Fruit fly (Drosophila melanogaster) whole organism: ENCODE measurements around the gene fu.

Source experiments
- CG8478 ChIP-seq: fragments of >200 bp; optimal IDR thresholded peaks from 2 replicates; lab custom pipeline; 2018; ENCODE audit warnings: inconsistent platforms
- Dll ChIP-seq: fragments of >200 bp; optimal IDR thresholded peaks from 2 replicates; lab custom pipeline; 2017
- EcR ChIP-seq, 2 experiments: fragments of >200 bp; optimal IDR thresholded peaks; 2 replicates each; lab custom pipeline; 2017; ENCODE audit warnings: missing biosample characterization in 2 of 2, missing genetic modification characterization in 2 of 2, missing genetic modification reagents in 2 of 2
- pan ChIP-seq: fragments of >200 bp; optimal IDR thresholded peaks from 2 replicates; lab custom pipeline; 2017
- psq ChIP-seq: fragments of >200 bp; optimal IDR thresholded peaks from 2 replicates; lab custom pipeline; 2017
- usp ChIP-seq: fragments of >200 bp; optimal IDR thresholded peaks from 2 replicates; lab custom pipeline; 2017; ENCODE audit warnings: missing biosample characterization, missing genetic modification characterization, mixed read lengths

fu gene

dm6 chrX:18657502-18657947 lies at the start of gene fu:
Gene fu, plus strand, starts transcription at chrX:18657755.
- TF ChIP-seq usp (GFP tag; lab: Kevin White, UChicago) (no peak), psq (lab: Kevin White, UChicago) (no peak), EcR (GFP tag; optimal IDR thresholded peaks at IDR 0.05; lab: Kevin White, UChicago) (no peak), Dll (no peak), CG8478 (lab: Kevin White, UChicago) (no peak)

DNA sequence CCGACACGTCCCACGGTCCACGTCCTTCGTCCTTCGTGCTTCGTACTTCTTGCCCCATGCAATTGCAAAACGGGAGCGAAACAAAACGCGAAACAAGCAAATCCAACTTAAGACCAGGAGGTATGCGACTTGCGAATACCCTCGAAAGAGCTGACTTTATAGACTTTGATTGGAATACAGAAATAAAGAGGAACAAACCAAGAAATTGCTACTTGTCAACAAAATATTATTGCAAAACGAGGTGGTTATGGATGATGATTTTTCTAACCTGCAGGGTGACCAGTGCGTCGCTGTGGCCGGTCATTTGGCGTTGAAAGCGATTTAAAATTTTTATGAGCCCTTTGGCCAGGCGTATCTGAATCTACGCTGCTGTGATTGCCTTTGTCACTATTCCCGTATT lies 44.1 kb upstream of the fu start:
- no peak for TF ChIP-seq usp (GFP tag; lab: Kevin White, UChicago)
- no peak for TF ChIP-seq psq (lab: Kevin White, UChicago)
- TF ChIP-seq EcR (GFP tag; optimal IDR thresholded peaks at IDR 0.05; lab: Kevin White, UChicago) = no peak
- no peak for TF ChIP-seq pan (lab: Kevin White, UChicago)
- no peak for TF ChIP-seq CG8478 (lab: Kevin White, UChicago)
- no peak for TF ChIP-seq Dll

DNA sequence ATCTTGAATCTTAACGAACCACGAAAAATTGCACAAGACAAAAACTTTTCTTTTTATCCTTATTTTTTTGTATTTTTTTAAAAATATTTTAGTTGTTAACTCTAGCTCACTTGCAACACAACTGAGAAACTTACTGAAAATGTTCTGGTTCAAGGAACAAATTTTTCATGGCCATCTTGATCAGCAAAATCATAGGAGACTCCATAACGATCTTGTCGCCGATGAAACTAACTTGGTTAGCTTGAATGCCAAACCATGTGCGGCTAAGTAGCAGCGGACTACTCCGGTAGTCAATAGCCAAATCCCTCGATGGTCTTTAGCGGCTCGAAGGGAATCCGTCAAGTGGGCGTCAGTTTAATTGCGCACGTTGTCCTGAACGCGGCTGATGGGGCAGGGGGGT lies 40.1 kb upstream of the fu start, which contains the start of gene CG15040:
CG15040 (minus strand) TSS at position 101 of the 400 bp plus-strand sequence.
- TF ChIP-seq usp (GFP tag; lab: Kevin White, UChicago) = no peak
- no peak for TF ChIP-seq EcR (GFP tag; optimal IDR thresholded peaks at IDR 0.05; lab: Kevin White, UChicago)
- no peak for TF ChIP-seq Dll
- no peak for TF ChIP-seq pan (lab: Kevin White, UChicago)
- no peak for TF ChIP-seq CG8478 (lab: Kevin White, UChicago)
- no peak for TF ChIP-seq psq (lab: Kevin White, UChicago)

- TF ChIP-seq Dll = no peak
- no peak for TF ChIP-seq CG8478 (lab: Kevin White, UChicago)
- TF ChIP-seq usp (GFP tag; lab: Kevin White, UChicago) = no peak
- no peak for TF ChIP-seq psq (lab: Kevin White, UChicago)
- no peak for TF ChIP-seq EcR (GFP tag; optimal IDR thresholded peaks at IDR 0.05; lab: Kevin White, UChicago)
- TF ChIP-seq pan (lab: Kevin White, UChicago) = no peak
These were observed 39.4 kb upstream of the fu start for dm6 chrX:18618122-18618521.

- TF ChIP-seq usp (GFP tag; lab: Kevin White, UChicago) (no peak), CG8478 (lab: Kevin White, UChicago) (no peak), Dll (no peak), pan (lab: Kevin White, UChicago) (no peak), psq (lab: Kevin White, UChicago) (no peak), EcR (GFP tag; optimal IDR thresholded peaks at IDR 0.05; lab: Kevin White, UChicago) (no peak)
These were observed 35.8 kb upstream of the fu start for dm6 chrX:18621649-18622346.

DNA sequence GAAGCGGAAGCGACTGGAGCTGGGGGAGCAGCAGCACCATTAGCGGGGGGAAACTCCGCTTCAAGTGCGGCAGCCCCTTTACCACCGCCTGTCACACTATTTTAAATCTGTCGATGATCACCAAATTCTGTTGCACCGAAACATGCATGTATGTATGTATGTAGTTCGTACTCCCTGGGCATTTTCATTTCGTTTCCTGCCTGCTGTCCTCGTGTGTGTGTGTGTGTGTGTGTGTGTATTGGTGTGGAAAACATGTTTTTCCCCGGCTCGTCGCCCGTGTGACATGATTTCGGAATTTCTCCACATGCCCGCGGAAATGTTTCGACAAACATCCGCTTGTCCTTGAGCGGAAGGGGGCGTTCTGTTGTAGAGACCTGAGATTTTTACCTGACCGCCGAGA lies 30.6 kb upstream of the fu start:
- TF ChIP-seq Dll (no peak), EcR (GFP tag; optimal IDR thresholded peaks at IDR 0.05; lab: Kevin White, UChicago) (no peak), usp (GFP tag; lab: Kevin White, UChicago) (no peak), psq (lab: Kevin White, UChicago) (no peak)

dm6 chrX:18630990-18631389 lies 26.6 kb upstream of the fu start:
- TF ChIP-seq CG8478 (lab: Kevin White, UChicago) (no peak), usp (GFP tag; lab: Kevin White, UChicago) (no peak), Dll (no peak), EcR (GFP tag; optimal IDR thresholded peaks at IDR 0.05; lab: Kevin White, UChicago) (no peak), pan (lab: Kevin White, UChicago) (no peak), psq (lab: Kevin White, UChicago) (no peak)

DNA sequence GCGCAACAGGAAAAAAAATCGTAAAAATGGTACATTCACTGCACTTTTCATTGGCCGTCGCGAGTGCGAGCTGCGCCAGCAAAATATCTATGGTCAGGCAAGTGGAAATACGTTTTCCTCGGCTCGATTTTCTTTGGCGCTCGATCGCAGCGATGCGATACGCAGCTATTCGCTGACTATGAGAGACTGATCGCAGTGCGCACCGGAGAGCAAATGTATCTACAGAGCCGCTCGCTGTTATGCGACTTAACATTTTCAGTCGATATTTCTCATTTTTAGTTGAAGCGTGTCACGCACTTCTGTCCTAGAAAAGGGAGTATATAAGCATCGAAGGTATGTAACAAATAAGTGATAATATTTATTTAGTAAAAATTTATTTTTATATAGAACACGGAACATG lies 22.8 kb upstream of the fu start, which contains the start of gene wgn:
wgn (minus strand) TSS at position 193 of the 400 bp plus-strand sequence.
- TF ChIP-seq Dll (no peak), pan (lab: Kevin White, UChicago) (no peak), usp (GFP tag; lab: Kevin White, UChicago) (no peak), CG8478 (lab: Kevin White, UChicago) (no peak)

DNA sequence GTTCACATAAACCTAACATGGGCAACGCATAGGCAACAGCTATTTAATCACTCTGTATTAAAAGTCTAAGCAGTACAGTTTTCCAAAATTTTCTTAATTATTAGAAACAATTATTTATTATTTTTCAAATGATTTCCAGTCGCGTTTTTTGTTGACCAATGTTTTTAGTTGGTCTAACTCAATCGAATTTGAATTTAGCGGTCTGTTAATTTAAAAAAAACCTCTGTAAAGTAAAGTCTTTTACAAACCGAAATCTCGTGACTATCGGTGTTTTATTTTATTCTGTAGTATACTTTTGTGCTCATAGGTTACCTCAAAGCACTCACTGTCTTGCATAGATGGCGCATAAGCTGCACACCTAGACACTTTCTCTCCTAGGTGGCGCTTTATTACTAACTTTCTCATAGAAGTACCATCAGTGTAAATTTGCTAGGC lies 22.4 kb upstream of the fu start:
- no peak for TF ChIP-seq pan (lab: Kevin White, UChicago)
- TF ChIP-seq EcR (GFP tag; optimal IDR thresholded peaks at IDR 0.05; lab: Kevin White, UChicago) = no peak
- no peak for TF ChIP-seq CG8478 (lab: Kevin White, UChicago)
- no peak for TF ChIP-seq Dll
- no peak for TF ChIP-seq usp (GFP tag; lab: Kevin White, UChicago)
- TF ChIP-seq psq (lab: Kevin White, UChicago) = no peak

- TF ChIP-seq EcR (GFP tag; optimal IDR thresholded peaks at IDR 0.05; lab: Kevin White, UChicago) (no peak), CG8478 (lab: Kevin White, UChicago) (no peak), pan (lab: Kevin White, UChicago) (no peak), psq (lab: Kevin White, UChicago) (no peak), usp (GFP tag; lab: Kevin White, UChicago) (no peak)
These were observed 21.1 kb upstream of the fu start for dm6 chrX:18636275-18636947.

DNA sequence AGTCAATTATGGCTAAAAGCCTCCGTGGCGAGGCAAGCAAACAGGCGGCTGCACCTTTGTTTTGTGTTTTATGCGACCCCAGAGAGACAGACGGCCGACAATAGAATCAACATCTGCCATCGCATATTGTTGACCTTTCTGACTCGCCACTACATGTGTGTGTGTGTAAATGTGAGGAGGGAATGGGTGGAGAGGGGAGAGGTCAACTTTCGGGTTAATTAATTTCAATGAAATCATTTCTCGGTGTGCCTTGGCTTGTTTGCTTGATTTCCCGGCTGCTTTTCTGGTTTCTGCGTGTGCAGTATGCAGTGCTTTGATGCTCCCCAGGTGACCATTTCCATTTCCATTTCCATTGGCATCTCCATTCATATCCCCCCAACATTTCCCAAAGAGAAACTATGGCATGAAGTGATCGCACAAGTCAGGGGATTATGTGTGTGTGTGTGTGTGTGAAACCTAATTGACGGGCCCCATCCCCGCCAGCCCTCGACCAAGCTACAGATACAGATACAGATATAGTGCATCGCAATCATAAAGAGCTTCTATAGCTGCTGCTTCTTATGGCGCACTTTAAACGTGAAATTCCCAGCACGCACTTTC lies 14.4 kb upstream of the fu start:
- no peak for TF ChIP-seq pan (lab: Kevin White, UChicago)
- TF ChIP-seq EcR (GFP tag; optimal IDR thresholded peaks at IDR 0.05; lab: Kevin White, UChicago) = no peak
- TF ChIP-seq psq (lab: Kevin White, UChicago) = no peak
- no peak for TF ChIP-seq Dll
- no peak for TF ChIP-seq CG8478 (lab: Kevin White, UChicago)
- no peak for TF ChIP-seq usp (GFP tag; lab: Kevin White, UChicago)
